Worm (Caenorhabditis elegans) whole organism, L4 larva: Measurements from ENCODE around the gene str-134.

Experiments
- T20F7.1 ChIP-seq: fragments of 200-800 bp; sonication (Bioruptor generic); optimal IDR thresholded peaks from 2 replicates; lab custom pipeline; 2018; ENCODE audit warnings: mild to moderate bottlenecking, missing genetic modification characterization, missing compliant biosample characterization
- T26A8.4 ChIP-seq: fragments of 200-800 bp; sonication (Bioruptor generic); IDR thresholded peaks from 2 replicates; pipeline ENCODE4 v1.3.6; 2022; ENCODE audit warnings: missing genetic modification characterization, missing compliant biosample characterization
- Y5F2A.4 ChIP-seq: fragments of 200-800 bp; sonication (Bioruptor generic); optimal IDR thresholded peaks from 2 replicates; lab custom pipeline; 2018; ENCODE audit warnings: mild to moderate bottlenecking, missing genetic modification characterization, missing compliant biosample characterization
- Y75B8A.6 ChIP-seq: fragments of 200-800 bp; sonication (Bioruptor generic); IDR thresholded peaks from 2 replicates; pipeline ENCODE4 v1.3.6; 2022; ENCODE audit warnings: missing genetic modification reagents, missing genetic modification characterization, missing compliant biosample characterization
- ama-1 ChIP-seq: fragments of 150-350 bp; optimal IDR thresholded peaks from 2 replicates; lab custom pipeline; 2014; ENCODE audit warnings: inconsistent platforms, mixed read lengths
- attf-4 ChIP-seq: sonication (generic microtip); optimal IDR thresholded peaks from 3 replicates; lab custom pipeline; 2017; ENCODE audit warnings: missing biosample characterization, missing genetic modification characterization
- ceh-20 ChIP-seq: fragments of 200-800 bp; sonication (Bioruptor generic); IDR thresholded peaks from 2 replicates; pipeline ENCODE4 v1.3.6; 2022; ENCODE audit warnings: missing genetic modification reagents, missing genetic modification characterization, missing compliant biosample characterization
- ceh-62 ChIP-seq: sonication (generic microtip); optimal IDR thresholded peaks from 2 replicates; lab custom pipeline; 2017; ENCODE audit warnings: missing biosample characterization, missing genetic modification characterization
- ceh-82 ChIP-seq: sonication (generic microtip); optimal IDR thresholded peaks from 2 replicates; lab custom pipeline; 2017; ENCODE audit warnings: missing biosample characterization, missing genetic modification characterization
- ctbp-1 ChIP-seq: fragments of 200-800 bp; sonication (Bioruptor generic); IDR thresholded peaks from 2 replicates; pipeline ENCODE4 v1.3.6; 2022; ENCODE audit warnings: missing genetic modification reagents, missing genetic modification characterization, missing compliant biosample characterization
- daf-16 ChIP-seq, 3 experiments: sonication (generic microtip); optimal IDR thresholded peaks; 2 replicates each; lab custom pipeline; 2016 to 2017; ENCODE audit warnings: missing genetic modification characterization in 3 of 3, missing genetic modification reagents in 3 of 3, mild to moderate bottlenecking in 2 of 3, missing compliant biosample characterization in 2 of 3, missing biosample characterization in 1 of 3, moderate library complexity in 1 of 3
- dmd-9 ChIP-seq: fragments of 200-800 bp; sonication (Bioruptor generic); IDR thresholded peaks from 2 replicates; pipeline ENCODE4 v1.3.6; 2022; ENCODE audit warnings: missing genetic modification reagents, missing genetic modification characterization, missing compliant biosample characterization
- dpl-1 ChIP-seq: fragments of 150-350 bp; optimal IDR thresholded peaks from 2 replicates; lab custom pipeline; 2014; ENCODE audit warnings: missing biosample characterization, missing genetic modification reagents, missing genetic modification characterization
- dve-1 ChIP-seq: sonication (generic microtip); optimal IDR thresholded peaks from 2 replicates; lab custom pipeline; 2017; ENCODE audit warnings: antibody characterized with exemption, mild to moderate bottlenecking, missing genetic modification characterization, missing compliant biosample characterization; ENCODE audit not compliant: insufficient read depth
- hif-1 ChIP-seq, 2 experiments: sonication (generic microtip); optimal IDR thresholded peaks; 2 replicates each; lab custom pipeline; 2016 to 2017; ENCODE audit warnings: missing compliant biosample characterization in 2 of 2, missing genetic modification characterization in 2 of 2, missing genetic modification reagents in 2 of 2, missing genotype in 2 of 2, mild to moderate bottlenecking in 1 of 2
- hlh-11 ChIP-seq: fragments of 200-800 bp; sonication (Bioruptor generic); optimal IDR thresholded peaks from 2 replicates; lab custom pipeline; 2018; ENCODE audit warnings: mild to moderate bottlenecking, missing genetic modification characterization, missing compliant biosample characterization
- hlh-30 ChIP-seq: sonication (generic microtip); optimal IDR thresholded peaks from 2 replicates; lab custom pipeline; 2017; ENCODE audit warnings: antibody characterized with exemption, mild to moderate bottlenecking, missing genetic modification characterization, missing compliant biosample characterization; ENCODE audit not compliant: insufficient read depth
- hmg-1.1 ChIP-seq: fragments of 200-800 bp; sonication (Bioruptor generic); IDR thresholded peaks from 2 replicates; pipeline ENCODE4 v1.3.6; 2022; ENCODE audit warnings: missing genetic modification reagents, missing genetic modification characterization, missing compliant biosample characterization
- lim-7 ChIP-seq: fragments of 200-800 bp; sonication (Bioruptor generic); IDR thresholded peaks from 2 replicates; pipeline ENCODE4 v1.3.6; 2022; ENCODE audit warnings: missing genetic modification characterization, missing compliant biosample characterization
- lin-1 ChIP-seq: fragments of 200-800 bp; sonication (Bioruptor generic); IDR thresholded peaks from 2 replicates; pipeline ENCODE4 v1.3.6; 2022; ENCODE audit warnings: missing genetic modification reagents, missing genetic modification characterization, missing compliant biosample characterization
- lin-13 ChIP-seq: fragments of 150-350 bp; optimal IDR thresholded peaks from 2 replicates; lab custom pipeline; 2014; ENCODE audit warnings: missing biosample characterization, missing genetic modification reagents, missing genetic modification characterization
- mdl-1 ChIP-seq, 2 experiments: fragments of 150-350 bp in 1 of 2; sonication (generic microtip) in 1 of 2; optimal IDR thresholded peaks; 2 replicates each; lab custom pipeline; 2014 to 2017; ENCODE audit warnings: missing biosample characterization in 2 of 2, missing genetic modification characterization in 2 of 2
- mep-1 ChIP-seq: fragments of 150-350 bp; sonication (generic microtip); optimal IDR thresholded peaks from 3 replicates; lab custom pipeline; 2014; ENCODE audit warnings: missing biosample characterization, missing genetic modification characterization
- mxl-2 ChIP-seq: fragments of 200-800 bp; sonication (Bioruptor generic); conservative IDR thresholded peaks from 2 replicates; pipeline ENCODE4 v1.3.6; 2022; ENCODE audit warnings: missing genetic modification reagents, missing genetic modification characterization, missing compliant biosample characterization
- mxl-3 ChIP-seq: fragments of 200-800 bp; sonication (Bioruptor generic); optimal IDR thresholded peaks from 2 replicates; lab custom pipeline; 2018; ENCODE audit warnings: mild to moderate bottlenecking, missing genetic modification characterization, missing compliant biosample characterization
- nhr-102 ChIP-seq: sonication (generic microtip); optimal IDR thresholded peaks from 2 replicates; lab custom pipeline; 2016; ENCODE audit warnings: mild to moderate bottlenecking, missing genetic modification characterization, moderate library complexity, missing compliant biosample characterization
- nhr-11 ChIP-seq: fragments of 150-350 bp; optimal IDR thresholded peaks from 2 replicates; lab custom pipeline; 2014; ENCODE audit warnings: missing biosample characterization, missing genetic modification characterization
- nhr-111 ChIP-seq: fragments of 200-800 bp; sonication (Bioruptor generic); optimal IDR thresholded peaks from 2 replicates; lab custom pipeline; 2018; ENCODE audit warnings: mild to moderate bottlenecking, missing genetic modification characterization, missing compliant biosample characterization
- nhr-25 ChIP-seq: sonication (generic microtip); optimal IDR thresholded peaks from 2 replicates; lab custom pipeline; 2017; ENCODE audit warnings: missing genetic modification characterization, mild to moderate bottlenecking, missing compliant biosample characterization, antibody characterized with exemption, moderate library complexity, borderline replicate concordance; ENCODE audit not compliant: insufficient read depth
- nhr-28 ChIP-seq: fragments of 150-350 bp; optimal IDR thresholded peaks from 2 replicates; lab custom pipeline; 2014; ENCODE audit warnings: missing biosample characterization, missing genetic modification characterization
- nhr-41 ChIP-seq: fragments of 200-800 bp; sonication (Bioruptor generic); IDR thresholded peaks from 2 replicates; pipeline ENCODE4 v1.3.6; 2022; ENCODE audit warnings: missing genetic modification reagents, missing genetic modification characterization, missing compliant biosample characterization
- nhr-42 ChIP-seq: fragments of 200-800 bp; sonication (Bioruptor generic); IDR thresholded peaks from 2 replicates; pipeline ENCODE4 v1.3.6; 2022; ENCODE audit warnings: missing genetic modification characterization, missing compliant biosample characterization
- nhr-48 ChIP-seq: sonication (generic microtip); optimal IDR thresholded peaks from 2 replicates; lab custom pipeline; 2016; ENCODE audit warnings: mild to moderate bottlenecking, missing genetic modification characterization, missing compliant biosample characterization
- nhr-6 ChIP-seq: fragments of 150-350 bp; optimal IDR thresholded peaks from 2 replicates; lab custom pipeline; 2014; ENCODE audit warnings: missing biosample characterization, missing genetic modification characterization
- nhr-76 ChIP-seq: fragments of 150-350 bp; optimal IDR thresholded peaks from 2 replicates; lab custom pipeline; 2014; ENCODE audit warnings: missing biosample characterization, missing genetic modification characterization
- nhr-77 ChIP-seq: fragments of 150-350 bp; optimal IDR thresholded peaks from 2 replicates; lab custom pipeline; 2014; ENCODE audit warnings: missing biosample characterization, missing genetic modification characterization
- pha-4 ChIP-seq, 2 experiments: fragments of 150-350 bp in 1 of 2; fragments of 200-800 bp in 1 of 2; sonication (Bioruptor generic) in 1 of 2; IDR thresholded peaks in 1 of 2; optimal IDR thresholded peaks in 1 of 2; 2 replicates each; pipeline versions ENCODE4 v1.3.6 to Lab custom; 2014 to 2022; ENCODE audit warnings: missing genetic modification characterization in 2 of 2, missing genetic modification reagents in 2 of 2, missing biosample characterization in 1 of 2, missing compliant biosample characterization in 1 of 2
- saeg-2 ChIP-seq: fragments of 200-800 bp; sonication (Bioruptor generic); IDR thresholded peaks from 2 replicates; pipeline ENCODE4 v1.3.6; 2022; ENCODE audit warnings: missing genetic modification reagents, missing genetic modification characterization, missing compliant biosample characterization
- sdz-12 ChIP-seq: fragments of 200-800 bp; sonication (Bioruptor generic); optimal IDR thresholded peaks from 2 replicates; lab custom pipeline; 2018; ENCODE audit warnings: mild to moderate bottlenecking, missing genetic modification characterization, missing compliant biosample characterization
- set-16 ChIP-seq: fragments of 200-800 bp; sonication (Bioruptor generic); IDR thresholded peaks from 2 replicates; pipeline ENCODE4 v1.3.6; 2022; ENCODE audit warnings: missing genetic modification reagents, missing genetic modification characterization, missing compliant biosample characterization
- snpc-1.2 ChIP-seq: fragments of 200-800 bp; sonication (Bioruptor generic); IDR thresholded peaks from 2 replicates; pipeline ENCODE4 v1.3.6; 2022; ENCODE audit warnings: missing genetic modification reagents, missing genetic modification characterization, missing compliant biosample characterization
- spr-1 ChIP-seq: sonication (generic microtip); optimal IDR thresholded peaks from 2 replicates; lab custom pipeline; 2016; ENCODE audit warnings: mild to moderate bottlenecking, missing genetic modification characterization, missing compliant biosample characterization
- spr-3 ChIP-seq: fragments of 200-800 bp; sonication (Bioruptor generic); optimal IDR thresholded peaks from 2 replicates; lab custom pipeline; 2018; ENCODE audit warnings: mild to moderate bottlenecking, missing genetic modification characterization, missing compliant biosample characterization
- tag-97 ChIP-seq: fragments of 200-800 bp; sonication (Bioruptor generic); IDR thresholded peaks from 2 replicates; pipeline ENCODE4 v1.3.6; 2022; ENCODE audit warnings: missing genetic modification characterization, missing compliant biosample characterization
- zag-1 ChIP-seq: fragments of 150-350 bp; optimal IDR thresholded peaks from 2 replicates; lab custom pipeline; 2014; ENCODE audit warnings: missing biosample characterization, missing genetic modification characterization
- zip-11 ChIP-seq: fragments of 200-800 bp; sonication (Bioruptor generic); IDR thresholded peaks from 2 replicates; pipeline ENCODE4 v1.3.6; 2022; ENCODE audit warnings: missing genetic modification characterization, missing compliant biosample characterization
- ztf-7 ChIP-seq: fragments of 150-350 bp; optimal IDR thresholded peaks from 2 replicates; lab custom pipeline; 2014; ENCODE audit warnings: missing biosample characterization, missing genetic modification characterization

Gene str-134

DNA sequence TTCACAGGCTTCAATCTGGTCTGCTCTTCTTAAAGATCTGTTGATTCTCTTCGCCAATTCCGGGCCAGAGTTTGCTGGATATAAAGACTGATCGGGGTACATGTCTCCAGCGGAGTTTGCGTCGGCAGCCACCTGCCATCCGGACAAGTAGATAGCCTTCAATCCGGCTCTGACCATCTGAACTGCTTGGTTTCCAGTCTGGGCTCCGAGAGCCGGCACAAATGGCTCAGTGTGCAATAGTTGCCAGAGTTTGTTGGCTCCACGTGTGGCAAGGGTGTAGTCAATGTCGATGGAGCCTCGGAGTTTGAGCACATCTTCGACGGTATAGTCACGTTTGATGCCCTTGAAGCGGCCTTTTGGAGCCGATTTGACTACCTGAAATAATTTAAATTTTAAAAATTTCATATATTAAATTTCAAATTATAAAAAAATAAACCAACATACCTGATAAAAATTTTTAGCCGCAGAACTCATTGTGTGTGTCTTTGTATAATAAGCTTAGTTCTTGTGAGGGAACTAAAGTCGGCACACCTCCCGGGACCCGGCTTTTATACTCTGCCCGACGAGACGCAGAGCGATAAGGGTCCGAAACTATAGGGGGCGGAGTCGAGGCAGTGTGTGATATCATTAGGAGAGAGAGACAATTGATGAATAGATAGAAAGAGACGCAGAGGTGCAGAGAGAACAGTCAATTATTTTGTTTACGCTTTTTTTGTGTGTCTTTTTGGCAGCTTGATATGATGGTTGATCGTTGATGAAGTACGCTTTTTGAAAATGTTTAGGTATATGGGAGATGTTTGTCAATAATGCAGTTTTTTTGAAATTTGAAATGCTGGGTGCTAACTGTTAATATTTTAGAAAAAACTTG is 15.7 kb upstream of the str-134 start, which contains the start of the genes icl-1 and srh-2:
Gene icl-1 (minus strand): TSS at position 521 of the 868 bp plus-strand sequence.
Gene srh-2 (plus strand): TSS at position 818 of the 868 bp plus-strand sequence.
- no peak for TF ChIP-seq nhr-25 (tag; lab: Kevin White, UChicago)
- TF ChIP-seq hif-1 (tag; optimal IDR thresholded peaks at IDR 0.05; lab: Kevin White, UChicago) = no peak
- peak; percentile 36 for TF ChIP-seq nhr-11
- peak; percentile 73 for TF ChIP-seq mep-1 (tag; lab: Kevin White, UChicago)
- peak; percentile 95 for TF ChIP-seq ama-1 (lab: Kevin White, UChicago)
- peak; percentile 84 for TF ChIP-seq sdz-12
- peak; percentile 60 for TF ChIP-seq nhr-6 (tag; lab: Kevin White, UChicago)
- peak; percentile 85 for TF ChIP-seq dve-1 (tag; lab: Kevin White, UChicago)
- no peak for TF ChIP-seq nhr-41 (GFP tag; lab: Robert Waterston, UW)
- peak; percentile 52 for TF ChIP-seq nhr-102 (tag; lab: Kevin White, UChicago)
- no peak for TF ChIP-seq ceh-62 (tag; lab: Kevin White, UChicago)
- TF ChIP-seq T20F7.1 (GFP tag; lab: Kevin White, UChicago) = peak; percentile 24
- peak; percentile 9; the same call in 1 of the 2 replicates for TF ChIP-seq ceh-20 (GFP tag; lab: Robert Waterston, UW)
- peak; percentile 57; the same call in 1 of the 2 replicates for TF ChIP-seq saeg-2
- TF ChIP-seq T26A8.4 = peak; percentile 91
- no peak for TF ChIP-seq lim-7 (GFP tag; lab: Robert Waterston, UW)
- peak; percentile 50 to 83 for TF ChIP-seq daf-16 (GFP tag; optimal IDR thresholded peaks at IDR 0.05; lab: Kevin White, UChicago)
- peak; percentile 97 for TF ChIP-seq daf-16 (tag; optimal IDR thresholded peaks at IDR 0.05; lab: Kevin White, UChicago)
- no peak for TF ChIP-seq mxl-3 (GFP tag; lab: Kevin White, UChicago)
- no peak for TF ChIP-seq spr-1 (tag; lab: Kevin White, UChicago)
- TF ChIP-seq nhr-28 (tag; lab: Kevin White, UChicago) = peak; percentile 67
- TF ChIP-seq ztf-7 (tag; lab: Kevin White, UChicago) = no peak
- peak; percentile 42; the same call in 1 of the 2 replicates for TF ChIP-seq hmg-1.1 (GFP tag; lab: Robert Waterston, UW)
- no peak for TF ChIP-seq mxl-2 (GFP tag; lab: Robert Waterston, UW)
- TF ChIP-seq nhr-48 = peak; percentile 40
- 0 out of 2 replicates have a peak, but pooled peaks have one; percentile 16 for TF ChIP-seq zip-11 (GFP tag; lab: Robert Waterston, UW)
- TF ChIP-seq dpl-1 (GFP tag; lab: Kevin White, UChicago) = peak; percentile 1
- no peak for TF ChIP-seq dmd-9 (GFP tag; lab: Robert Waterston, UW)
- no peak for TF ChIP-seq tag-97 (GFP tag; lab: Robert Waterston, UW)
- TF ChIP-seq zag-1 (tag; lab: Kevin White, UChicago) = no peak
- TF ChIP-seq set-16 = peak; percentile 76
- TF ChIP-seq lin-1 = 0 out of 2 replicates have a peak, but pooled peaks have one; percentile 23
- TF ChIP-seq ceh-82 (tag; lab: Kevin White, UChicago) = no peak
- no peak for TF ChIP-seq attf-4 (tag; lab: Kevin White, UChicago)
- peak; percentile 66 to 75 for TF ChIP-seq mdl-1 (tag; optimal IDR thresholded peaks at IDR 0.05; lab: Kevin White, UChicago)
- TF ChIP-seq pha-4 (GFP tag; IDR thresholded peaks at IDR 0.05; lab: Robert Waterston, UW) = peak; percentile 43; the same call in 1 of the 2 replicates
- TF ChIP-seq pha-4 (tag; optimal IDR thresholded peaks at IDR 0.05; lab: Kevin White, UChicago) = no peak
- peak; percentile 6 for TF ChIP-seq ctbp-1 (GFP tag; lab: Robert Waterston, UW)
- peak; percentile 29 for TF ChIP-seq nhr-77 (tag; lab: Kevin White, UChicago)
- TF ChIP-seq hlh-11 (tag; lab: Kevin White, UChicago) = peak; percentile 84
- no peak; the same call in 1 of the 2 replicates for TF ChIP-seq Y75B8A.6 (GFP tag; lab: Robert Waterston, UW)
- no peak for TF ChIP-seq lin-13 (GFP tag; lab: Kevin White, UChicago)
- TF ChIP-seq hlh-30 (tag; lab: Kevin White, UChicago) = peak; percentile 62
- TF ChIP-seq Y5F2A.4 (GFP tag; lab: Kevin White, UChicago) = peak; percentile 65
- 0 out of 2 replicates have a peak, but pooled peaks have one; percentile 46 for TF ChIP-seq nhr-42 (GFP tag; lab: Robert Waterston, UW)
- TF ChIP-seq nhr-76 (tag; lab: Kevin White, UChicago) = no peak
- peak; percentile 82 for TF ChIP-seq nhr-111
- peak; percentile 48 for TF ChIP-seq spr-3 (GFP tag; lab: Kevin White, UChicago)
- TF ChIP-seq snpc-1.2 (GFP tag; lab: Robert Waterston, UW) = peak; percentile 58; the same call in 1 of the 2 replicates
